Fruit fly (Drosophila melanogaster) whole organism, adult: Measurements from ENCODE around the gene THG.
A peak's percentile ranks its signal among the peaks of the same experiment; 100 is the strongest.

Source experiments
- CG12768 ChIP-seq: fragments of 200-800 bp; sonication (Bioruptor generic); optimal IDR thresholded peaks from 2 replicates; lab custom pipeline; 2017; ENCODE audit warnings: missing biosample characterization, missing genetic modification characterization, mild to moderate bottlenecking, moderate library complexity, missing genetic modification reagents
- CG14711 ChIP-seq: fragments of 200-800 bp; sonication (Bioruptor generic); optimal IDR thresholded peaks from 2 replicates; lab custom pipeline; 2018; ENCODE audit warnings: missing biosample characterization, mild to moderate bottlenecking, missing genetic modification characterization, moderate library complexity
- Clk ChIP-seq: fragments of 200-800 bp; sonication (Bioruptor generic); optimal IDR thresholded peaks from 2 replicates; lab custom pipeline; 2017; ENCODE audit warnings: missing biosample characterization, missing genetic modification characterization
- Mnt ChIP-seq: fragments of 200-800 bp; sonication (Bioruptor generic); optimal IDR thresholded peaks from 2 replicates; lab custom pipeline; 2016; ENCODE audit warnings: missing biosample characterization, mild to moderate bottlenecking, missing genetic modification characterization
- bab1 ChIP-seq: fragments of 200-800 bp; sonication (Bioruptor generic); optimal IDR thresholded peaks from 3 replicates; lab custom pipeline; 2019; ENCODE audit warnings: missing biosample characterization, mild to moderate bottlenecking, missing genetic modification characterization, moderate library complexity
- cic ChIP-seq: fragments of 200-800 bp; sonication (Bioruptor generic); optimal IDR thresholded peaks from 2 replicates; lab custom pipeline; 2017; ENCODE audit warnings: missing biosample characterization, mild to moderate bottlenecking, missing genetic modification characterization, moderate library complexity
- kay ChIP-seq: fragments of 200-800 bp; sonication (Bioruptor generic); peaks from one replicate; lab custom pipeline; 2016; ENCODE audit warnings: missing biosample characterization, missing genetic modification characterization, borderline replicate concordance
- tj ChIP-seq: fragments of 200-800 bp; sonication (Bioruptor generic); optimal IDR thresholded peaks from 3 replicates; lab custom pipeline; 2017; ENCODE audit warnings: missing biosample characterization, mild to moderate bottlenecking, missing genetic modification characterization, moderate library complexity

- TF ChIP-seq cic (GFP tag; lab: Kevin White, UChicago) (no peak), CG12768 (GFP tag; lab: Kevin White, UChicago) (no peak), bab1 (GFP tag; lab: Kevin White, UChicago) (peak; percentile 14), kay (GFP tag; lab: Kevin White, UChicago) (no peak), tj (GFP tag; lab: Kevin White, UChicago) (no peak), Mnt (GFP tag; lab: Kevin White, UChicago) (no peak), CG14711 (tag; lab: Kevin White, UChicago) (no peak), Clk (GFP tag; lab: Kevin White, UChicago) (no peak)
Measured at dm6 chr2L:15005505-15005904, 4.0 kb downstream of the THG start, which contains the start of gene DCTN5-p25.
